Worm (Caenorhabditis elegans) whole organism, L3 larva: ENCODE data around the gene srz-11.

Experiments used
- ceh-16 ChIP-seq: sonication (generic microtip); optimal IDR thresholded peaks from 2 replicates; lab custom pipeline; 2017; ENCODE audit warnings: missing biosample characterization, missing genetic modification characterization
- ceh-82 ChIP-seq: fragments of 150-350 bp; optimal IDR thresholded peaks from 2 replicates; lab custom pipeline; 2014; ENCODE audit warnings: missing biosample characterization, missing genetic modification characterization
- elt-1 ChIP-seq: fragments of 150-350 bp; optimal IDR thresholded peaks from 2 replicates; lab custom pipeline; 2014; ENCODE audit warnings: missing biosample characterization, missing genetic modification characterization
- elt-2 ChIP-seq: sonication (generic microtip); optimal IDR thresholded peaks from 2 replicates; lab custom pipeline; 2016; ENCODE audit warnings: missing genetic modification reagents, mild to moderate bottlenecking, missing genetic modification characterization, missing compliant biosample characterization
- fkh-2 ChIP-seq: fragments of 150-350 bp; optimal IDR thresholded peaks from 2 replicates; lab custom pipeline; 2014; ENCODE audit warnings: missing biosample characterization, missing genetic modification reagents, missing genetic modification characterization
- fos-1 ChIP-seq: fragments of 150-350 bp; optimal IDR thresholded peaks from 2 replicates; lab custom pipeline; 2014; ENCODE audit warnings: missing biosample characterization, missing genetic modification characterization
- hmg-11 ChIP-seq: sonication (generic microtip); optimal IDR thresholded peaks from 2 replicates; lab custom pipeline; 2016; ENCODE audit warnings: missing genetic modification characterization, missing compliant biosample characterization
- jun-1 ChIP-seq: fragments of 150-350 bp; optimal IDR thresholded peaks from 2 replicates; lab custom pipeline; 2014; ENCODE audit warnings: missing biosample characterization, missing genetic modification reagents, missing genetic modification characterization
- lsy-12 ChIP-seq: sonication (generic microtip); optimal IDR thresholded peaks from 2 replicates; lab custom pipeline; 2016; ENCODE audit warnings: mild to moderate bottlenecking, missing genetic modification characterization, missing compliant biosample characterization
- nhr-25 ChIP-seq: sonication (generic microtip); optimal IDR thresholded peaks from 2 replicates; lab custom pipeline; 2017; ENCODE audit warnings: missing biosample characterization, missing genetic modification characterization
- nhr-76 ChIP-seq: fragments of 150-350 bp; sonication (generic microtip); optimal IDR thresholded peaks from 5 replicates; lab custom pipeline; 2014; ENCODE audit warnings: missing biosample characterization, missing genetic modification characterization
- pqm-1 ChIP-seq: fragments of 150-350 bp; optimal IDR thresholded peaks from 2 replicates; lab custom pipeline; 2017; ENCODE audit warnings: missing biosample characterization, missing genetic modification characterization, inconsistent platforms
- snpc-4 ChIP-seq: fragments of 150-350 bp; optimal IDR thresholded peaks from 2 replicates; lab custom pipeline; 2014; ENCODE audit warnings: missing biosample characterization, missing genetic modification characterization

ce11 chrV:15147776-15148175 is 15.1 kb upstream of the srz-11 start, which contains the start of gene T09F5.20:
- no peak for TF ChIP-seq fkh-2 (tag; lab: Kevin White, UChicago)
- TF ChIP-seq hmg-11: no peak
- no peak for TF ChIP-seq pqm-1
- TF ChIP-seq nhr-76: no peak
- TF ChIP-seq fos-1 (tag; lab: Kevin White, UChicago): no peak
- TF ChIP-seq snpc-4 (tag; lab: Kevin White, UChicago): no peak
- no peak for TF ChIP-seq ceh-16 (tag; lab: Kevin White, UChicago)
- no peak for TF ChIP-seq elt-2 (tag; lab: Kevin White, UChicago)
- no peak for TF ChIP-seq nhr-25 (tag; lab: Kevin White, UChicago)
- TF ChIP-seq lsy-12: no peak
- TF ChIP-seq elt-1 (tag; lab: Kevin White, UChicago): no peak
- TF ChIP-seq jun-1: no peak
- no peak for TF ChIP-seq ceh-82 (tag; lab: Kevin White, UChicago)
